Worm (Caenorhabditis elegans): ENCODE measurements around the gene C27A7.5.
"Not testable (repeated sequence)": the region's sequence is repeated elsewhere in the genome, so short reads cannot be mapped to it uniquely, and the experiment has no call there.

Gene C27A7.5

ce11 chrV:12137942-12138341 is 24.2 kb downstream of the C27A7.5 start:
- no peak for TF ChIP-seq elt-2 (tag; optimal IDR thresholded peaks at IDR 0.05)
- no peak for TF ChIP-seq F16B12.6 (tag; optimal IDR thresholded peaks at IDR 0.05)
- no peak for TF ChIP-seq vab-15 (tag; optimal IDR thresholded peaks at IDR 0.05)
- no peak for TF ChIP-seq lin-13 (GFP tag; optimal IDR thresholded peaks at IDR 0.05)
- TF ChIP-seq nhr-237 (tag; optimal IDR thresholded peaks at IDR 0.05): no peak
- TF ChIP-seq rnt-1 (tag; optimal IDR thresholded peaks at IDR 0.05): no peak
- TF ChIP-seq egl-27 (tag; optimal IDR thresholded peaks at IDR 0.05): no peak

ce11 chrV:12131157-12131556 is 31.0 kb downstream of the C27A7.5 start, which contains the start of gene enpp-1:
TSS of gene enpp-1 (plus strand) at chrV:12131457.
- not testable (repeated sequence) for TF ChIP-seq hlh-4, skn-1, irx-1 (tag; optimal IDR thresholded peaks at IDR 0.05)

ce11 chrV:12130688-12131087 is 31.4 kb downstream of the C27A7.5 start, which contains the start of gene C27A7.6:
TSS of gene C27A7.6 (minus strand) at chrV:12130788.
- not testable (repeated sequence) for TF ChIP-seq aha-1 (tag; optimal IDR thresholded peaks at IDR 0.05); alr-1 (tag; optimal IDR thresholded peaks at IDR 0.05; ENCODE audit: borderline replicate concordance); lin-13 (GFP tag; optimal IDR thresholded peaks at IDR 0.05)

- TF ChIP-seq nhr-12 (tag; optimal IDR thresholded peaks at IDR 0.05) (no peak), mdl-1 (tag; optimal IDR thresholded peaks at IDR 0.05) (no peak), ces-1 (GFP tag; optimal IDR thresholded peaks at IDR 0.05) (no peak), pag-3 (tag; optimal IDR thresholded peaks at IDR 0.05; ENCODE audit: borderline replicate concordance, insufficient read depth) (no peak), lin-14 (GFP tag; optimal IDR thresholded peaks at IDR 0.05) (no peak), sup-37 (GFP tag; optimal IDR thresholded peaks at IDR 0.05) (no peak), nhr-237 (tag; optimal IDR thresholded peaks at IDR 0.05) (no peak)
Measured at ce11 chrV:12121274-12121673, 40.8 kb downstream of the C27A7.5 start, which contains the start of gene C13C4.6. TSS of gene C13C4.6 (plus strand) at chrV:12121574.

- TF ChIP-seq fkh-8 (tag; optimal IDR thresholded peaks at IDR 0.05) (no peak), dsc-1 (tag; optimal IDR thresholded peaks at IDR 0.05) (no peak), zip-4 (GFP tag; optimal IDR thresholded peaks at IDR 0.05) (no peak), hlh-17 (GFP tag; optimal IDR thresholded peaks at IDR 0.05; ENCODE audit: borderline replicate concordance) (no peak), unc-130 (tag; optimal IDR thresholded peaks at IDR 0.05) (no peak), ceh-63 (GFP tag; optimal IDR thresholded peaks at IDR 0.05) (no peak), hlh-4 (tag; optimal IDR thresholded peaks at IDR 0.05) (no peak), ets-5 (GFP tag; IDR thresholded peaks at IDR 0.05) (no peak), sup-37 (GFP tag; optimal IDR thresholded peaks at IDR 0.05) (no peak), unc-30 (tag; optimal IDR thresholded peaks at IDR 0.05) (no peak)
Measured at ce11 chrV:12120381-12120780, 41.7 kb downstream of the C27A7.5 start, which contains the start of gene C13C4.7. TSS of gene C13C4.7 (minus strand) at chrV:12120481.

- TF ChIP-seq irx-1 (tag; optimal IDR thresholded peaks at IDR 0.05) (no peak), pag-3 (tag; optimal IDR thresholded peaks at IDR 0.05; ENCODE audit: borderline replicate concordance, insufficient read depth) (no peak), ztf-4 (tag; optimal IDR thresholded peaks at IDR 0.05) (no peak), nhr-77 (tag; optimal IDR thresholded peaks at IDR 0.05) (no peak), jun-1 (tag; optimal IDR thresholded peaks at IDR 0.05) (no peak), sup-37 (GFP tag; optimal IDR thresholded peaks at IDR 0.05) (no peak), zip-4 (GFP tag; optimal IDR thresholded peaks at IDR 0.05) (no peak), lin-14 (GFP tag; optimal IDR thresholded peaks at IDR 0.05) (no peak), nhr-76 (tag; optimal IDR thresholded peaks at IDR 0.05) (no peak), elt-2 (tag; optimal IDR thresholded peaks at IDR 0.05) (no peak), nhr-20 (tag; optimal IDR thresholded peaks at IDR 0.05) (no peak), mep-1 (tag; optimal IDR thresholded peaks at IDR 0.05) (no peak), lsy-2 (tag; optimal IDR thresholded peaks at IDR 0.05) (no peak), F16B12.6 (tag; optimal IDR thresholded peaks at IDR 0.05) (no peak)
Measured at ce11 chrV:12117567-12118053, 44.5 kb downstream of the C27A7.5 start, which contains the start of gene C13C4.8. TSS of gene C13C4.8 (plus strand) at chrV:12118003.
